Worm (Caenorhabditis elegans) whole organism, L4 larva: ENCODE results near the gene zipt-15.

ENCODE experiments used
- D1046.2 ChIP-seq: fragments of 200-800 bp; sonication (Bioruptor generic); IDR thresholded peaks from 2 replicates; pipeline ENCODE4 v1.3.6; 2022; ENCODE audit warnings: missing genetic modification characterization, missing compliant biosample characterization
- F49E8.2 ChIP-seq: sonication (generic microtip); optimal IDR thresholded peaks from 2 replicates; lab custom pipeline; 2016; ENCODE audit warnings: missing compliant biosample characterization, mild to moderate bottlenecking, missing genetic modification characterization, borderline replicate concordance
- R02D3.7 ChIP-seq: fragments of 150-350 bp; sonication (generic microtip); optimal IDR thresholded peaks from 3 replicates; lab custom pipeline; 2014; ENCODE audit warnings: missing biosample characterization, missing genetic modification characterization
- Y48G9A.11 ChIP-seq: fragments of 200-800 bp; sonication (Bioruptor generic); IDR thresholded peaks from 2 replicates; pipeline ENCODE4 v1.3.6; 2022; ENCODE audit warnings: missing genetic modification reagents, missing genetic modification characterization, missing compliant biosample characterization
- ZK337.2 ChIP-seq: fragments of 200-800 bp; sonication (Bioruptor generic); IDR thresholded peaks from 2 replicates; pipeline ENCODE4 v1.3.6; 2022; ENCODE audit warnings: missing genetic modification reagents, missing genetic modification characterization, missing compliant biosample characterization
- aha-1 ChIP-seq: fragments of 150-350 bp; peaks from one replicate; lab custom pipeline; 2014; ENCODE audit warnings: missing biosample characterization, missing genetic modification characterization
- aly-2 ChIP-seq: sonication (generic microtip); optimal IDR thresholded peaks from 2 replicates; lab custom pipeline; 2018; ENCODE audit warnings: missing biosample characterization, missing genetic modification characterization
- ama-1 ChIP-seq: fragments of 150-350 bp; optimal IDR thresholded peaks from 2 replicates; lab custom pipeline; 2014; ENCODE audit warnings: inconsistent platforms, mixed read lengths
- attf-4 ChIP-seq: sonication (generic microtip); optimal IDR thresholded peaks from 3 replicates; lab custom pipeline; 2017; ENCODE audit warnings: missing biosample characterization, missing genetic modification characterization
- ceh-20 ChIP-seq: fragments of 200-800 bp; sonication (Bioruptor generic); IDR thresholded peaks from 2 replicates; pipeline ENCODE4 v1.3.6; 2022; ENCODE audit warnings: missing genetic modification reagents, missing genetic modification characterization, missing compliant biosample characterization
- ceh-28 ChIP-seq: fragments of 150-350 bp; optimal IDR thresholded peaks from 2 replicates; lab custom pipeline; 2014; ENCODE audit warnings: missing biosample characterization, missing genetic modification reagents, missing genetic modification characterization
- ceh-62 ChIP-seq: sonication (generic microtip); optimal IDR thresholded peaks from 2 replicates; lab custom pipeline; 2017; ENCODE audit warnings: missing biosample characterization, missing genetic modification characterization
- ctbp-1 ChIP-seq: fragments of 200-800 bp; sonication (Bioruptor generic); IDR thresholded peaks from 2 replicates; pipeline ENCODE4 v1.3.6; 2022; ENCODE audit warnings: missing genetic modification reagents, missing genetic modification characterization, missing compliant biosample characterization
- daf-12 ChIP-seq: fragments of 150-350 bp; optimal IDR thresholded peaks from 2 replicates; lab custom pipeline; 2014; ENCODE audit warnings: missing biosample characterization, missing genetic modification reagents, missing genetic modification characterization
- daf-19 ChIP-seq: fragments of 200-800 bp; sonication (Bioruptor generic); conservative IDR thresholded peaks from 2 replicates; pipeline ENCODE4 v1.3.6; 2022; ENCODE audit warnings: missing genetic modification characterization, missing compliant biosample characterization
- dmd-8 ChIP-seq: fragments of 200-800 bp; sonication (Bioruptor generic); IDR thresholded peaks from 2 replicates; pipeline ENCODE4 v1.3.6; 2022; ENCODE audit warnings: missing genetic modification characterization, missing compliant biosample characterization
- dve-1 ChIP-seq: sonication (generic microtip); optimal IDR thresholded peaks from 2 replicates; lab custom pipeline; 2017; ENCODE audit warnings: antibody characterized with exemption, mild to moderate bottlenecking, missing genetic modification characterization, missing compliant biosample characterization; ENCODE audit not compliant: insufficient read depth
- egl-43 ChIP-seq: fragments of 200-800 bp; sonication (Bioruptor generic); IDR thresholded peaks from 2 replicates; pipeline ENCODE4 v1.3.6; 2022; ENCODE audit warnings: missing genetic modification reagents, missing genetic modification characterization, missing compliant biosample characterization
- fos-1 ChIP-seq: fragments of 150-350 bp; optimal IDR thresholded peaks from 2 replicates; lab custom pipeline; 2014; ENCODE audit warnings: missing biosample characterization, missing genetic modification characterization
- hlh-11 ChIP-seq: fragments of 200-800 bp; sonication (Bioruptor generic); optimal IDR thresholded peaks from 2 replicates; lab custom pipeline; 2018; ENCODE audit warnings: mild to moderate bottlenecking, missing genetic modification characterization, missing compliant biosample characterization
- hlh-30 ChIP-seq: sonication (generic microtip); optimal IDR thresholded peaks from 2 replicates; lab custom pipeline; 2017; ENCODE audit warnings: antibody characterized with exemption, mild to moderate bottlenecking, missing genetic modification characterization, missing compliant biosample characterization; ENCODE audit not compliant: insufficient read depth
- jun-1 ChIP-seq: fragments of 150-350 bp; optimal IDR thresholded peaks from 2 replicates; lab custom pipeline; 2014; ENCODE audit warnings: missing biosample characterization, missing genetic modification reagents, missing genetic modification characterization
- lim-7 ChIP-seq: fragments of 200-800 bp; sonication (Bioruptor generic); IDR thresholded peaks from 2 replicates; pipeline ENCODE4 v1.3.6; 2022; ENCODE audit warnings: missing genetic modification characterization, missing compliant biosample characterization
- lin-13 ChIP-seq: fragments of 150-350 bp; optimal IDR thresholded peaks from 2 replicates; lab custom pipeline; 2014; ENCODE audit warnings: missing biosample characterization, missing genetic modification reagents, missing genetic modification characterization
- lin-29 ChIP-seq: fragments of 200-800 bp; sonication (Bioruptor generic); IDR thresholded peaks from 2 replicates; pipeline ENCODE4 v1.3.6; 2022; ENCODE audit warnings: missing genetic modification reagents, missing genetic modification characterization, missing compliant biosample characterization
- lin-38 ChIP-seq: fragments of 200-800 bp; sonication (Bioruptor generic); IDR thresholded peaks from 2 replicates; pipeline ENCODE4 v1.3.6; 2022; ENCODE audit warnings: missing genetic modification reagents, missing genetic modification characterization, missing compliant biosample characterization
- lir-3 ChIP-seq: sonication (generic microtip); optimal IDR thresholded peaks from 2 replicates; lab custom pipeline; 2016; ENCODE audit warnings: mild to moderate bottlenecking, missing genetic modification characterization, missing compliant biosample characterization
- mdl-1 ChIP-seq, 2 experiments: fragments of 150-350 bp in 1 of 2; sonication (generic microtip) in 1 of 2; optimal IDR thresholded peaks; 2 replicates each; lab custom pipeline; 2014 to 2017; ENCODE audit warnings: missing biosample characterization in 2 of 2, missing genetic modification characterization in 2 of 2
- mxl-2 ChIP-seq: fragments of 200-800 bp; sonication (Bioruptor generic); conservative IDR thresholded peaks from 2 replicates; pipeline ENCODE4 v1.3.6; 2022; ENCODE audit warnings: missing genetic modification reagents, missing genetic modification characterization, missing compliant biosample characterization
- nhr-25 ChIP-seq: sonication (generic microtip); optimal IDR thresholded peaks from 2 replicates; lab custom pipeline; 2017; ENCODE audit warnings: missing genetic modification characterization, mild to moderate bottlenecking, missing compliant biosample characterization, antibody characterized with exemption, moderate library complexity, borderline replicate concordance; ENCODE audit not compliant: insufficient read depth
- nhr-28 ChIP-seq: fragments of 150-350 bp; optimal IDR thresholded peaks from 2 replicates; lab custom pipeline; 2014; ENCODE audit warnings: missing biosample characterization, missing genetic modification characterization
- nhr-42 ChIP-seq: fragments of 200-800 bp; sonication (Bioruptor generic); IDR thresholded peaks from 2 replicates; pipeline ENCODE4 v1.3.6; 2022; ENCODE audit warnings: missing genetic modification characterization, missing compliant biosample characterization
- nhr-48 ChIP-seq: sonication (generic microtip); optimal IDR thresholded peaks from 2 replicates; lab custom pipeline; 2016; ENCODE audit warnings: mild to moderate bottlenecking, missing genetic modification characterization, missing compliant biosample characterization
- nhr-76 ChIP-seq: fragments of 150-350 bp; optimal IDR thresholded peaks from 2 replicates; lab custom pipeline; 2014; ENCODE audit warnings: missing biosample characterization, missing genetic modification characterization
- rbr-2 ChIP-seq: sonication (generic microtip); optimal IDR thresholded peaks from 2 replicates; lab custom pipeline; 2016; ENCODE audit warnings: missing genotype, missing genetic modification characterization, missing compliant biosample characterization
- set-16 ChIP-seq: fragments of 200-800 bp; sonication (Bioruptor generic); IDR thresholded peaks from 2 replicates; pipeline ENCODE4 v1.3.6; 2022; ENCODE audit warnings: missing genetic modification reagents, missing genetic modification characterization, missing compliant biosample characterization
- skn-1 ChIP-seq: fragments of 150-350 bp; optimal IDR thresholded peaks from 2 replicates; lab custom pipeline; 2014; ENCODE audit warnings: missing biosample characterization, missing genetic modification characterization
- unc-39 ChIP-seq: sonication (generic microtip); optimal IDR thresholded peaks from 2 replicates; lab custom pipeline; 2017; ENCODE audit warnings: missing biosample characterization, missing genetic modification characterization
- zag-1 ChIP-seq: fragments of 150-350 bp; optimal IDR thresholded peaks from 2 replicates; lab custom pipeline; 2014; ENCODE audit warnings: missing biosample characterization, missing genetic modification characterization
- zip-11 ChIP-seq: fragments of 200-800 bp; sonication (Bioruptor generic); IDR thresholded peaks from 2 replicates; pipeline ENCODE4 v1.3.6; 2022; ENCODE audit warnings: missing genetic modification characterization, missing compliant biosample characterization
- zip-2 ChIP-seq: fragments of 150-350 bp; optimal IDR thresholded peaks from 2 replicates; lab custom pipeline; 2014; ENCODE audit warnings: missing biosample characterization, missing genetic modification characterization
- ztf-7 ChIP-seq: fragments of 150-350 bp; optimal IDR thresholded peaks from 2 replicates; lab custom pipeline; 2014; ENCODE audit warnings: missing biosample characterization, missing genetic modification characterization

The zipt-15 gene

DNA sequence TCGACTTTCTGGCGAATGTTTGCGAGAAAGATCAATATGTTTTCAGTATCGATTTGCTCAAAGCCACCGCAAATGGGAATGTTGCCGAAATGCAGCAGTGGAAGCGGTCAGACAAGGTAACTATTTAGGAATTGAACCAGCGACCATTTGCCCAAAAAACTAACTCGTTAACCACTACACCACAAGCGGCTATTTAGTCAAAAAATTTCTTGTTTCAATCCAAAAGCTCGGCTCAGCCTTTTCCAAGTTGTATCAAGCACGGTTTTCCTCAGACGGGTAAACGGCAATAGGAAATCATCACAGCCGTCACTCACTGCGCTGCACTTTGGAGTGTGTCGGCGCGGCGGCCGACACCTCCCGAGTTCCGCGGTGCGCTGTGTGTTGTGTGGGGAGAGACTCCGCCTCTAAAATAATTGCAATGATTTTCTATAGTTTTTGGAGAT is 42.1 kb upstream of the zipt-15 start (continued):
- TF ChIP-seq egl-43 (GFP tag; lab: Robert Waterston, UW) (peak; percentile 72), ama-1 (lab: Kevin White, UChicago) (peak; percentile 99), aly-2 (tag; lab: Kevin White, UChicago) (no peak), daf-12 (tag; lab: Kevin White, UChicago) (no peak), skn-1 (tag; lab: Kevin White, UChicago) (no peak), hlh-30 (tag; lab: Kevin White, UChicago) (peak; percentile 67), lim-7 (GFP tag; lab: Robert Waterston, UW) (peak; percentile 82), rbr-2 (tag; lab: Kevin White, UChicago) (peak; percentile 69), dmd-8 (GFP tag; lab: Robert Waterston, UW) (0 out of 2 replicates have a peak, but pooled peaks have one; percentile 22), ZK337.2 (GFP tag; lab: Robert Waterston, UW) (peak; percentile 36; the same call in 1 of the 2 replicates), zip-11 (GFP tag; lab: Robert Waterston, UW) (no peak), nhr-76 (tag; lab: Kevin White, UChicago) (no peak), nhr-42 (GFP tag; lab: Robert Waterston, UW) (peak; percentile 59), lir-3 (tag; lab: Kevin White, UChicago) (peak; percentile 29), ctbp-1 (peak; percentile 73), ceh-62 (tag; lab: Kevin White, UChicago) (no peak), lin-13 (GFP tag; lab: Kevin White, UChicago) (peak; percentile 92), F49E8.2 (tag; lab: Kevin White, UChicago) (peak; percentile 96), mxl-2 (GFP tag; lab: Robert Waterston, UW) (no peak), lin-38 (GFP tag; lab: Robert Waterston, UW) (peak; percentile 86), nhr-48 (tag; lab: Kevin White, UChicago) (peak; percentile 65), aha-1 (peak; percentile 95), unc-39 (tag; lab: Kevin White, UChicago) (no peak), zag-1 (tag; lab: Kevin White, UChicago) (no peak), lin-29 (GFP tag; lab: Robert Waterston, UW) (no peak), zip-2 (tag; lab: Kevin White, UChicago) (no peak), R02D3.7 (tag; lab: Kevin White, UChicago) (peak; percentile 24), nhr-25 (tag; lab: Kevin White, UChicago) (peak; percentile 40), nhr-28 (tag; lab: Kevin White, UChicago) (peak; percentile 45), fos-1 (tag; lab: Kevin White, UChicago) (no peak)

DNA sequence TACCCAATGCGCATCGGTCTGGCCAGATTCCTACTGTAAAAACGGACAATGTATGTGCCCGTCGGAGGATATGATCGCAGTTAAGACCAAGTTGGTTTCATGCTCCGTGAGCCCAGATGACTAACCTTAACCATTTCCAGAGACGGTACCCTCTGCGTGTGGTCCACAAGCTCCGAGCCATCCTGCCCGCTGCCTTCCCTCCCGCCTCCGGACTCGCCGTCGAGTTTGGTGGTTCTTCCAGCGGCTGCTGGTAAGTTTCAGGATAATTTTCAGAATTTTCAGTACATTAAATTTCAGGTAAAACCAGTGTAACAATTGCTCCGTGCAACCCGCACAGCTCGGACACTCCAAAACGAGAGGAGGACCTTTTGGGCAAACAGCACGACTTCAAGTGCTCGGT is 36.1 kb upstream of the zipt-15 start:
- no peak for TF ChIP-seq lim-7 (GFP tag; lab: Robert Waterston, UW)
- no peak for TF ChIP-seq attf-4 (tag; lab: Kevin White, UChicago)
- TF ChIP-seq hlh-11 = no peak
- TF ChIP-seq daf-19 = no peak
- no peak for TF ChIP-seq ceh-62 (tag; lab: Kevin White, UChicago)
- TF ChIP-seq set-16 (GFP tag; lab: Robert Waterston, UW) = peak; percentile 59
- no peak for TF ChIP-seq Y48G9A.11 (GFP tag; lab: Robert Waterston, UW)
- no peak for TF ChIP-seq ceh-20 (GFP tag; lab: Robert Waterston, UW)
- TF ChIP-seq, all 104 proteins: peak for 1

DNA sequence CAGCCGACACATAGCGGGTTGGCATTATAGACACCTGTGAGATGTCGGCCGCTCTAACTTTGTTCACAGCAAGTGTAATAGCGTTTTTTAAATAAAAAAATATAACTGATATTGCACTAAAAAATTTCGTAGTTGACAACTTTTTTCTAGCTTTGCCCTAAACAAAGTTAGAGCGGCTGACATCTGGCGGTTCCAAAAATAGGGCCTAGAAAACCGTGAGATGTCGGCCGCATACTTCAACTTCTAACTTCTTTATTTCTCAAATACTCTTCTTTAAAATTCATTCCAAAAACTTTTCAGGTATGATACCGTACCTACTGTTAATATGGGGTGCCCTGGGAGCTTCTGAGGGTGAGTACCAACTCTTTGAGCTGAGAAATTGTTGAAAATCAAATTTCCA is 33.9 kb upstream of the zipt-15 start, which contains the start of gene Y55F3BR.2:
Y55F3BR.2 (plus strand) TSS at position 301 of the 400 bp plus-strand sequence.
- no peak for TF ChIP-seq R02D3.7 (tag; lab: Kevin White, UChicago)
- TF ChIP-seq mxl-2 (GFP tag; lab: Robert Waterston, UW) = no peak
- no peak for TF ChIP-seq lin-29 (GFP tag; lab: Robert Waterston, UW)
- no peak for TF ChIP-seq ztf-7 (tag; lab: Kevin White, UChicago)
- no peak for TF ChIP-seq ZK337.2 (GFP tag; lab: Robert Waterston, UW)
- TF ChIP-seq lir-3 (tag; lab: Kevin White, UChicago) = no peak
- no peak for TF ChIP-seq dve-1 (tag; lab: Kevin White, UChicago)
- TF ChIP-seq lin-38 (GFP tag; lab: Robert Waterston, UW) = no peak
- TF ChIP-seq mdl-1 (tag; optimal IDR thresholded peaks at IDR 0.05; lab: Kevin White, UChicago) = no peak
- no peak for TF ChIP-seq jun-1 (tag; lab: Kevin White, UChicago)
- TF ChIP-seq D1046.2 (GFP tag; lab: Robert Waterston, UW) = no peak
- no peak for TF ChIP-seq ceh-28
